Fruit fly (Drosophila melanogaster) whole organism, adult: ENCODE measurements around the gene CG42820.
A peak's percentile ranks its signal among the peaks of the same experiment; 100 is the strongest.

Source experiments
- CG11617 ChIP-seq: fragments of 200-800 bp; sonication (Bioruptor generic); optimal IDR thresholded peaks from 2 replicates; lab custom pipeline; 2017; ENCODE audit warnings: mild to moderate bottlenecking, missing biosample characterization, missing genetic modification reagents, missing genetic modification characterization
- cic ChIP-seq: fragments of 200-800 bp; sonication (Bioruptor generic); optimal IDR thresholded peaks from 2 replicates; lab custom pipeline; 2017; ENCODE audit warnings: missing biosample characterization, mild to moderate bottlenecking, missing genetic modification characterization, moderate library complexity
- ovo ChIP-seq: fragments of 200-800 bp; sonication (Bioruptor generic); optimal IDR thresholded peaks from 2 replicates; lab custom pipeline; 2016; ENCODE audit warnings: missing biosample characterization, missing genetic modification characterization
- pad ChIP-seq: fragments of 200-800 bp; sonication (Bioruptor generic); optimal IDR thresholded peaks from 3 replicates; lab custom pipeline; 2017; ENCODE audit warnings: missing biosample characterization, missing genetic modification characterization, mild to moderate bottlenecking, moderate library complexity, missing genetic modification reagents
- tj ChIP-seq: fragments of 200-800 bp; sonication (Bioruptor generic); optimal IDR thresholded peaks from 3 replicates; lab custom pipeline; 2017; ENCODE audit warnings: missing biosample characterization, mild to moderate bottlenecking, missing genetic modification characterization, moderate library complexity

dm6 chr2L:8365701-8366643, 26.2 kb downstream of the CG42820 start, which contains the start of gene Pp2A-29B:
- TF ChIP-seq CG11617 (peak; percentile 37), tj (GFP tag; lab: Kevin White, UChicago) (peak; percentile 34), cic (GFP tag; lab: Kevin White, UChicago) (peak; percentile 70), ovo (peak; percentile 58), pad (peak; percentile 27)
